Fruit fly (Drosophila melanogaster) whole organism, wandering third instar larva: ENCODE data around the gene CG14692.

Source experiments
- Abd-B ChIP-seq: fragments of >200 bp; optimal IDR thresholded peaks from 2 replicates; lab custom pipeline; 2017; ENCODE audit warnings: missing biosample characterization, missing genetic modification characterization
- CG32264 ChIP-seq: fragments of 200-800 bp; sonication (Bioruptor generic); optimal IDR thresholded peaks from 2 replicates; lab custom pipeline; 2016; ENCODE audit warnings: missing biosample characterization, missing genetic modification characterization
- CG9705 ChIP-seq: fragments of 200-800 bp; sonication (Bioruptor generic); optimal IDR thresholded peaks from 2 replicates; lab custom pipeline; 2018; ENCODE audit warnings: missing biosample characterization, mild to moderate bottlenecking, missing genetic modification characterization
- CrebA ChIP-seq: fragments of 200-800 bp; sonication (Bioruptor generic); optimal IDR thresholded peaks from 2 replicates; lab custom pipeline; 2016; ENCODE audit warnings: missing biosample characterization, mild to moderate bottlenecking, missing genetic modification characterization, borderline replicate concordance
- Dfd ChIP-seq: fragments of >200 bp; optimal IDR thresholded peaks from 2 replicates; lab custom pipeline; 2017; ENCODE audit warnings: missing biosample characterization, missing genetic modification characterization
- Dif ChIP-seq: fragments of 200-275, 200-300 bp; sonication (Bioruptor generic); optimal IDR thresholded peaks from 2 replicates; lab custom pipeline; 2018; ENCODE audit warnings: missing biosample characterization, missing genetic modification characterization; ENCODE audit not compliant: partially characterized antibody
- GATAd ChIP-seq: sonication (Bioruptor generic); optimal IDR thresholded peaks from 2 replicates; lab custom pipeline; 2016; ENCODE audit warnings: missing biosample characterization, missing genetic modification characterization
- HLH106 ChIP-seq: fragments of 200-800 bp; optimal IDR thresholded peaks from 3 replicates; lab custom pipeline; 2019; ENCODE audit warnings: missing biosample characterization, mild to moderate bottlenecking, missing genetic modification characterization, moderate library complexity
- Hnf4 ChIP-seq: fragments of 200-800 bp; sonication (Bioruptor generic); optimal IDR thresholded peaks from 2 replicates; lab custom pipeline; 2016; ENCODE audit warnings: missing biosample characterization, mild to moderate bottlenecking, missing genetic modification characterization
- Hr78 ChIP-seq: fragments of >200 bp; optimal IDR thresholded peaks from 2 replicates; lab custom pipeline; 2017; ENCODE audit warnings: missing biosample characterization, missing genetic modification characterization
- Hr83 ChIP-seq: fragments of 200-300 bp; sonication (Bioruptor generic); optimal IDR thresholded peaks from 2 replicates; lab custom pipeline; 2016; ENCODE audit warnings: missing biosample characterization, mild to moderate bottlenecking, missing genetic modification characterization, moderate library complexity; ENCODE audit not compliant: poor library complexity, severe bottlenecking
- Jra ChIP-seq: sonication (Bioruptor generic); optimal IDR thresholded peaks from 2 replicates; lab custom pipeline; 2016; ENCODE audit warnings: missing biosample characterization, missing genetic modification characterization
- Mio ChIP-seq: sonication (Bioruptor generic); optimal IDR thresholded peaks from 2 replicates; lab custom pipeline; 2016; ENCODE audit warnings: missing biosample characterization, missing genetic modification characterization
- Myc ChIP-seq: fragments of >200 bp; optimal IDR thresholded peaks from 2 replicates; lab custom pipeline; 2017
- N ChIP-seq: fragments of >200 bp; optimal IDR thresholded peaks from 2 replicates; lab custom pipeline; 2018; ENCODE audit warnings: missing biosample characterization, missing external identifiers, missing genetic modification characterization
- OdsH ChIP-seq: fragments of 200-800 bp; sonication (Bioruptor generic); optimal IDR thresholded peaks from 2 replicates; lab custom pipeline; 2016; ENCODE audit warnings: missing biosample characterization, mild to moderate bottlenecking, missing genetic modification characterization
- Rel ChIP-seq, 2 experiments: fragments of 200-800 bp; sonication (Bioruptor generic) in 1 of 2; optimal IDR thresholded peaks; 2 replicates in 1 of 2; 3 replicates in 1 of 2; lab custom pipeline; 2016 to 2019; ENCODE audit warnings: mild to moderate bottlenecking in 2 of 2, missing biosample characterization in 2 of 2, missing genetic modification characterization in 2 of 2, moderate library complexity in 1 of 2
- Sp1 ChIP-seq: fragments of 200-800 bp; sonication (Bioruptor generic); optimal IDR thresholded peaks from 3 replicates; lab custom pipeline; 2019; ENCODE audit warnings: missing biosample characterization, mild to moderate bottlenecking, missing genetic modification characterization, moderate library complexity
- Vsx2 ChIP-seq: fragments of 200-300, 225-300 bp; sonication (Bioruptor generic); optimal IDR thresholded peaks from 2 replicates; lab custom pipeline; 2018; ENCODE audit warnings: missing biosample characterization, missing genetic modification characterization; ENCODE audit not compliant: partially characterized antibody
- br ChIP-seq: fragments of 200-800 bp; sonication (Bioruptor generic); optimal IDR thresholded peaks from 2 replicates; lab custom pipeline; 2016; ENCODE audit warnings: missing biosample characterization, missing genetic modification characterization
- brk ChIP-seq: fragments of 200-800 bp; sonication (Bioruptor generic); optimal IDR thresholded peaks from 2 replicates; lab custom pipeline; 2016; ENCODE audit warnings: missing biosample characterization, mild to moderate bottlenecking, missing genetic modification characterization
- dl ChIP-seq, 2 experiments: fragments of 175-275, 200-275 bp in 1 of 2; fragments of 200-275 bp in 1 of 2; sonication (Bioruptor generic); optimal IDR thresholded peaks; lab custom pipeline; 2018; ENCODE audit warnings: mild to moderate bottlenecking in 2 of 2, missing biosample characterization in 2 of 2, missing genetic modification characterization in 2 of 2, moderate library complexity in 2 of 2; ENCODE audit not compliant: partially characterized antibody in 2 of 2, insufficient read depth in 1 of 2
- dmrt93B ChIP-seq: fragments of 200-800 bp; sonication (Bioruptor generic); optimal IDR thresholded peaks from 2 replicates; lab custom pipeline; 2018; ENCODE audit warnings: missing biosample characterization, mild to moderate bottlenecking, missing genetic modification characterization
- dsf ChIP-seq: sonication (Bioruptor generic); optimal IDR thresholded peaks from 2 replicates; lab custom pipeline; 2016; ENCODE audit warnings: missing biosample characterization, missing genetic modification characterization, borderline replicate concordance
- ey ChIP-seq: fragments of 200-800 bp; sonication (Bioruptor generic); optimal IDR thresholded peaks from 2 replicates; lab custom pipeline; 2016; ENCODE audit warnings: missing biosample characterization, missing genetic modification characterization
- foxo ChIP-seq, 2 experiments: fragments of 200-800 bp; sonication (Bioruptor generic); optimal IDR thresholded peaks; 2 replicates in 1 of 2; 3 replicates in 1 of 2; lab custom pipeline; 2016 to 2017; ENCODE audit warnings: missing biosample characterization in 2 of 2, missing genetic modification characterization in 2 of 2
- fru ChIP-seq: fragments of 200-800 bp; sonication (Bioruptor generic); optimal IDR thresholded peaks from 3 replicates; lab custom pipeline; 2016; ENCODE audit warnings: missing biosample characterization, mild to moderate bottlenecking, missing genetic modification characterization
- h ChIP-seq: fragments of 200-800 bp; sonication (Bioruptor generic); optimal IDR thresholded peaks from 3 replicates; lab custom pipeline; 2016; ENCODE audit warnings: missing biosample characterization, mild to moderate bottlenecking, missing genetic modification characterization
- jim ChIP-seq: fragments of 175-275, 200-325 bp; sonication (Bioruptor generic); optimal IDR thresholded peaks from 2 replicates; lab custom pipeline; 2016; ENCODE audit warnings: missing biosample characterization, mild to moderate bottlenecking, missing genetic modification characterization
- lola ChIP-seq: fragments of >200 bp; optimal IDR thresholded peaks from 2 replicates; lab custom pipeline; 2017; ENCODE audit warnings: missing biosample characterization, missing genetic modification characterization
- pan ChIP-seq: fragments of >200 bp; optimal IDR thresholded peaks from 2 replicates; lab custom pipeline; 2017
- psq ChIP-seq: fragments of 200-800 bp; sonication (Bioruptor generic); optimal IDR thresholded peaks from 3 replicates; lab custom pipeline; 2017; ENCODE audit warnings: missing biosample characterization, mild to moderate bottlenecking, missing genetic modification characterization, moderate library complexity
- rgr ChIP-seq: fragments of 200-800 bp; sonication (Bioruptor generic); optimal IDR thresholded peaks from 3 replicates; lab custom pipeline; 2016; ENCODE audit warnings: missing biosample characterization, mild to moderate bottlenecking, missing genetic modification characterization
- sage ChIP-seq: fragments of 200-800 bp; sonication (Bioruptor generic); optimal IDR thresholded peaks from 2 replicates; lab custom pipeline; 2016; ENCODE audit warnings: missing biosample characterization, mild to moderate bottlenecking, missing genetic modification characterization
- sv ChIP-seq: fragments of 200-800 bp; sonication (Bioruptor generic); optimal IDR thresholded peaks from 3 replicates; lab custom pipeline; 2016; ENCODE audit warnings: missing biosample characterization, missing genetic modification characterization
- tai ChIP-seq: sonication (Bioruptor generic); optimal IDR thresholded peaks from 2 replicates; lab custom pipeline; 2016; ENCODE audit warnings: missing biosample characterization, missing genetic modification characterization
- usp ChIP-seq: fragments of >200 bp; optimal IDR thresholded peaks from 2 replicates; lab custom pipeline; 2017; ENCODE audit warnings: missing biosample characterization, missing genetic modification characterization
- woc ChIP-seq: sonication (Bioruptor generic); optimal IDR thresholded peaks from 2 replicates; lab custom pipeline; 2016; ENCODE audit warnings: missing biosample characterization, mild to moderate bottlenecking, missing genetic modification characterization

CG14692 gene

dm6 chr3R:10849515-10849973, 45.8 kb upstream of the CG14692 start, which contains the start of gene CG42394 (continued):
- no peak for TF ChIP-seq lola (GFP tag; lab: Kevin White, UChicago)
- peak in 1 of 2 experiments; percentile 93 for TF ChIP-seq foxo (GFP tag; optimal IDR thresholded peaks at IDR 0.05; lab: Kevin White, UChicago)
- no peak for TF ChIP-seq GATAd (GFP tag; lab: Kevin White, UChicago)

DNA sequence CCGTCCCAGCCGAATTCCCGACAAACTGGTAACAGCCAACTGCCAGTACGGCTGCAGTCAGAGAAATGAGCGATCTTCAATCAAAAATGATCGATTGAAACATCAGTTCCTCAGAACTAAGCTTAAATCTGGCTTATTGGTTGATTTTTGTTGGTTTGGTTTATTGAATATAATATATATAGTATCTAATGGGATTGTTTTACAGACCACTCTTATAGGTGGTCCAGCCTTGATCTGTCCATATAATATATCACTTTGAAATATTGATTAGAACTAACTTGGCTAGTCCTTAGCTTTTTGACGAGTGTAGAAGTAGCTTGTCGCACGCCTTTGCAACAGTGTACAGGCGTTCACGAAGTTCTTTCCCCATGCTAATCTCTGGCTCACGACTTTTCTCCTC, 38.7 kb upstream of the CG14692 start:
- TF ChIP-seq Vsx2 (GFP tag; lab: Kevin White, UChicago) (no peak), HLH106 (peak; percentile 19), dmrt93B (GFP tag; lab: Kevin White, UChicago) (no peak), woc (no peak), foxo (GFP tag; optimal IDR thresholded peaks at IDR 0.05; lab: Kevin White, UChicago) (peak in 1 of 2 experiments; percentile 12), br (GFP tag; lab: Kevin White, UChicago) (no peak), sv (GFP tag; lab: Kevin White, UChicago) (no peak), h (GFP tag; lab: Kevin White, UChicago) (peak; percentile 25), OdsH (peak; percentile 13), Myc (lab: Kevin White, UChicago) (no peak), Sp1 (GFP tag; lab: Kevin White, UChicago) (peak; percentile 17)

dm6 chr3R:10836924-10837323, 33.2 kb upstream of the CG14692 start:
- TF ChIP-seq usp (GFP tag; lab: Kevin White, UChicago) (no peak), Hr78 (GFP tag; lab: Kevin White, UChicago) (no peak), Hnf4 (GFP tag; lab: Kevin White, UChicago) (no peak), HLH106 (no peak), psq (GFP tag; lab: Kevin White, UChicago) (no peak), fru (GFP tag; lab: Kevin White, UChicago) (no peak), dmrt93B (GFP tag; lab: Kevin White, UChicago) (no peak), Sp1 (GFP tag; lab: Kevin White, UChicago) (no peak), pan (lab: Kevin White, UChicago) (no peak), sv (GFP tag; lab: Kevin White, UChicago) (no peak)

dm6 chr3R:10834893-10835292, 31.1 kb upstream of the CG14692 start:
- TF ChIP-seq Rel (GFP tag; optimal IDR thresholded peaks at IDR 0.05; lab: Kevin White, UChicago): peak; percentile 90
- peak; percentile 70 for TF ChIP-seq Rel (tag; optimal IDR thresholded peaks at IDR 0.05; lab: Kevin White, UChicago)
- TF ChIP-seq Mio (GFP tag; lab: Kevin White, UChicago): no peak
- peak; percentile 97 for TF ChIP-seq Sp1 (GFP tag; lab: Kevin White, UChicago)
- TF ChIP-seq dsf (GFP tag; lab: Kevin White, UChicago): peak; percentile 57
- peak; percentile 89 for TF ChIP-seq CrebA (GFP tag; lab: Kevin White, UChicago)
- TF ChIP-seq Hnf4 (GFP tag; lab: Kevin White, UChicago): peak; percentile 90
- TF ChIP-seq tai (GFP tag; lab: Kevin White, UChicago): peak; percentile 75
- TF ChIP-seq br (GFP tag; lab: Kevin White, UChicago): peak; percentile 94
- peak; percentile 97 for TF ChIP-seq h (GFP tag; lab: Kevin White, UChicago)
- no peak for TF ChIP-seq GATAd (GFP tag; lab: Kevin White, UChicago)
- peak; percentile 95 for TF ChIP-seq rgr (GFP tag; lab: Kevin White, UChicago)
- TF ChIP-seq Jra: peak; percentile 79
- TF ChIP-seq CG9705 (GFP tag; lab: Kevin White, UChicago): peak; percentile 90
- TF ChIP-seq dl (GFP tag; optimal IDR thresholded peaks at IDR 0.05; lab: Kevin White, UChicago; ENCODE audit: insufficient read depth in 1 of 2, partially characterized antibody in 2 of 2): no peak
- TF ChIP-seq sv (GFP tag; lab: Kevin White, UChicago): no peak
- peak; percentile 89 for TF ChIP-seq dmrt93B (GFP tag; lab: Kevin White, UChicago)
- TF ChIP-seq lola (GFP tag; lab: Kevin White, UChicago): no peak
- peak; percentile 63 for TF ChIP-seq Hr83 (GFP tag; lab: Kevin White, UChicago)
- peak; percentile 67 to 97 for TF ChIP-seq foxo (GFP tag; optimal IDR thresholded peaks at IDR 0.05; lab: Kevin White, UChicago)
- TF ChIP-seq OdsH: peak; percentile 96
- peak; percentile 86 for TF ChIP-seq CG32264
- peak; percentile 6 for TF ChIP-seq Vsx2 (GFP tag; lab: Kevin White, UChicago)
- peak; percentile 96 for TF ChIP-seq HLH106
- no peak for TF ChIP-seq jim (GFP tag; lab: Kevin White, UChicago)
- peak; percentile 90 for TF ChIP-seq ey
- TF ChIP-seq woc: peak; percentile 92
- TF ChIP-seq sage: peak; percentile 95
- no peak for TF ChIP-seq Myc (lab: Kevin White, UChicago)
- peak; percentile 95 for TF ChIP-seq brk (GFP tag; lab: Kevin White, UChicago)
- no peak for TF ChIP-seq usp (GFP tag; lab: Kevin White, UChicago)
- peak; percentile 96 for TF ChIP-seq fru (GFP tag; lab: Kevin White, UChicago)
- TF ChIP-seq N (GFP tag; lab: Kevin White, UChicago): no peak
- no peak for TF ChIP-seq Abd-B (GFP tag; lab: Kevin White, UChicago)
- no peak for TF ChIP-seq Hr78 (GFP tag; lab: Kevin White, UChicago)
- no peak for TF ChIP-seq Dfd
- no peak for TF ChIP-seq Dif (GFP tag; lab: Kevin White, UChicago)
- peak; percentile 92 for TF ChIP-seq psq (GFP tag; lab: Kevin White, UChicago)
- TF ChIP-seq pan (lab: Kevin White, UChicago): no peak
